Worm (Caenorhabditis elegans) whole organism, young adult: ENCODE measurements around the gene F12F6.1.

ENCODE experiments used
- B0019.2 ChIP-seq: fragments of 200-800 bp; sonication (Bioruptor generic); conservative IDR thresholded peaks from 2 replicates; pipeline ENCODE4 v1.3.6; 2022; ENCODE audit warnings: missing genetic modification reagents, missing genetic modification characterization, missing compliant biosample characterization
- B0035.1 ChIP-seq: sonication (generic microtip); optimal IDR thresholded peaks from 2 replicates; lab custom pipeline; 2016; ENCODE audit warnings: missing genetic modification characterization, mild to moderate bottlenecking, missing compliant biosample characterization, missing genotype, missing genetic modification reagents
- C06A6.2 ChIP-seq: fragments of 200-800 bp; sonication (Bioruptor generic); conservative IDR thresholded peaks from 2 replicates; pipeline ENCODE4 v1.3.6; 2022; ENCODE audit warnings: missing genetic modification characterization, missing compliant biosample characterization
- C17E4.6 ChIP-seq: fragments of 200-800 bp; sonication (Bioruptor generic); IDR thresholded peaks from 2 replicates; pipeline ENCODE4 v1.3.6; 2022; ENCODE audit warnings: missing genetic modification reagents, missing genetic modification characterization, missing compliant biosample characterization
- D2030.7 ChIP-seq: fragments of 200-800 bp; sonication (Bioruptor generic); IDR thresholded peaks from 2 replicates; pipeline ENCODE4 v1.3.6; 2022; ENCODE audit warnings: missing genetic modification reagents, missing genetic modification characterization, missing compliant biosample characterization
- F10E7.11 ChIP-seq: sonication (generic microtip); optimal IDR thresholded peaks from 2 replicates; lab custom pipeline; 2017; ENCODE audit warnings: mild to moderate bottlenecking, missing genetic modification characterization, moderate library complexity, missing compliant biosample characterization
- F22D6.2 ChIP-seq: sonication (generic microtip); optimal IDR thresholded peaks from 2 replicates; lab custom pipeline; 2016; ENCODE audit warnings: mild to moderate bottlenecking, missing genetic modification characterization, missing compliant biosample characterization
- F33H1.4 ChIP-seq: fragments of 200-800 bp; sonication (Bioruptor generic); IDR thresholded peaks from 2 replicates; pipeline ENCODE4 v1.3.6; 2022; ENCODE audit warnings: missing genetic modification reagents, missing genetic modification characterization, missing compliant biosample characterization
- F37B4.10 ChIP-seq: fragments of 200-800 bp; sonication (Bioruptor generic); IDR thresholded peaks from 2 replicates; pipeline ENCODE4 v1.3.6; 2022; ENCODE audit warnings: missing genetic modification characterization, missing compliant biosample characterization
- F52B5.7 ChIP-seq: sonication (generic microtip); optimal IDR thresholded peaks from 2 replicates; lab custom pipeline; 2016; ENCODE audit warnings: mild to moderate bottlenecking, missing genetic modification characterization, missing compliant biosample characterization
- F57C9.4 ChIP-seq: sonication (generic microtip); optimal IDR thresholded peaks from 2 replicates; lab custom pipeline; 2017; ENCODE audit warnings: mild to moderate bottlenecking, missing genetic modification characterization, missing compliant biosample characterization
- Y56A3A.18 ChIP-seq: fragments of 200-800 bp; sonication (Bioruptor generic); IDR thresholded peaks from 2 replicates; pipeline ENCODE4 v1.3.6; 2022; ENCODE audit warnings: missing genetic modification reagents, missing genetic modification characterization, missing compliant biosample characterization
- Y79H2A.3 ChIP-seq: fragments of 200-800 bp; sonication (Bioruptor generic); conservative IDR thresholded peaks from 2 replicates; pipeline ENCODE4 v1.3.6; 2022; ENCODE audit warnings: missing genetic modification reagents, missing genetic modification characterization, missing compliant biosample characterization
- Y95B8A.8 ChIP-seq: fragments of 200-800 bp; sonication (Bioruptor generic); IDR thresholded peaks from 2 replicates; pipeline ENCODE4 v1.3.6; 2022; ENCODE audit warnings: missing genetic modification reagents, missing genetic modification characterization, missing compliant biosample characterization
- ZK185.1 ChIP-seq: sonication (generic microtip); optimal IDR thresholded peaks from 2 replicates; lab custom pipeline; 2016; ENCODE audit warnings: mild to moderate bottlenecking, missing genetic modification characterization, missing compliant biosample characterization; ENCODE audit not compliant: poor library complexity, severe bottlenecking
- aptf-3 ChIP-seq: fragments of 200-800 bp; sonication (Bioruptor generic); IDR thresholded peaks from 2 replicates; pipeline ENCODE4 v1.3.6; 2022; ENCODE audit warnings: missing genetic modification characterization, missing compliant biosample characterization
- athp-1 ChIP-seq: sonication (generic microtip); optimal IDR thresholded peaks from 2 replicates; lab custom pipeline; 2017; ENCODE audit warnings: mild to moderate bottlenecking, missing genetic modification characterization, missing compliant biosample characterization
- attf-5 ChIP-seq: fragments of 200-800 bp; sonication (Bioruptor generic); optimal IDR thresholded peaks from 2 replicates; lab custom pipeline; 2018; ENCODE audit warnings: mild to moderate bottlenecking, missing genetic modification characterization, missing compliant biosample characterization
- attf-6 ChIP-seq: fragments of 200-800 bp; sonication (Bioruptor generic); IDR thresholded peaks from 2 replicates; pipeline ENCODE4 v1.3.6; 2022; ENCODE audit warnings: missing genetic modification reagents, missing genetic modification characterization, missing compliant biosample characterization
- bed-1 ChIP-seq: fragments of 200-800 bp; sonication (Bioruptor generic); IDR thresholded peaks from 2 replicates; pipeline ENCODE4 v1.3.6; 2022; ENCODE audit warnings: missing genetic modification reagents, missing genetic modification characterization, missing compliant biosample characterization
- cebp-1 ChIP-seq, 2 experiments: fragments of 200-800 bp in 1 of 2; sonication (Bioruptor generic) in 1 of 2; sonication (generic microtip) in 1 of 2; IDR thresholded peaks in 1 of 2; optimal IDR thresholded peaks in 1 of 2; 2 replicates each; pipeline versions ENCODE4 v1.3.6 to Lab custom; 2017 to 2022; ENCODE audit warnings: missing compliant biosample characterization in 2 of 2, missing genetic modification characterization in 2 of 2, mild to moderate bottlenecking in 1 of 2, missing genetic modification reagents in 1 of 2, moderate library complexity in 1 of 2
- cebp-2 ChIP-seq: fragments of 200-800 bp; sonication (Bioruptor generic); IDR thresholded peaks from 2 replicates; pipeline ENCODE4 v1.3.6; 2022; ENCODE audit warnings: missing genetic modification characterization, missing compliant biosample characterization
- die-1 ChIP-seq: sonication (generic microtip); optimal IDR thresholded peaks from 2 replicates; lab custom pipeline; 2016; ENCODE audit warnings: missing genotype, mild to moderate bottlenecking, missing genetic modification characterization, missing compliant biosample characterization
- egrh-3 ChIP-seq: fragments of 200-800 bp; sonication (Bioruptor generic); IDR thresholded peaks from 2 replicates; pipeline ENCODE4 v1.3.6; 2022; ENCODE audit warnings: missing genetic modification reagents, missing genetic modification characterization, missing compliant biosample characterization
- ets-4 ChIP-seq: fragments of 200-800 bp; sonication (Bioruptor generic); optimal IDR thresholded peaks from 2 replicates; lab custom pipeline; 2018; ENCODE audit warnings: mild to moderate bottlenecking, missing genetic modification characterization, missing compliant biosample characterization
- fkh-3 ChIP-seq: sonication (generic microtip); optimal IDR thresholded peaks from 2 replicates; lab custom pipeline; 2016; ENCODE audit warnings: mild to moderate bottlenecking, missing genetic modification characterization, missing compliant biosample characterization
- him-1 ChIP-seq: sonication (generic microtip); optimal IDR thresholded peaks from 2 replicates; lab custom pipeline; 2016; ENCODE audit warnings: missing genotype, missing genetic modification reagents, missing genetic modification characterization, missing compliant biosample characterization
- hlh-12 ChIP-seq: sonication (generic microtip); optimal IDR thresholded peaks from 2 replicates; lab custom pipeline; 2016; ENCODE audit warnings: missing genetic modification characterization, missing compliant biosample characterization
- hsf-1 ChIP-seq: fragments of 200-800 bp; sonication (Bioruptor generic); IDR thresholded peaks from 2 replicates; pipeline ENCODE4 v1.3.6; 2022; ENCODE audit warnings: missing genetic modification reagents, missing genetic modification characterization, missing compliant biosample characterization
- let-526 ChIP-seq: fragments of 200-800 bp; sonication (Bioruptor generic); IDR thresholded peaks from 2 replicates; pipeline ENCODE4 v1.3.6; 2022; ENCODE audit warnings: missing genetic modification reagents, missing genetic modification characterization, missing compliant biosample characterization
- lin-40 ChIP-seq: sonication (generic microtip); optimal IDR thresholded peaks from 2 replicates; lab custom pipeline; 2016; ENCODE audit warnings: missing genetic modification characterization, mild to moderate bottlenecking, missing compliant biosample characterization, missing genotype, missing genetic modification reagents
- lir-1 ChIP-seq: fragments of 200-800 bp; sonication (Bioruptor generic); conservative IDR thresholded peaks from 2 replicates; pipeline ENCODE4 v1.3.6; 2022; ENCODE audit warnings: missing genetic modification reagents, missing genetic modification characterization, missing compliant biosample characterization
- lsy-27 ChIP-seq: sonication (generic microtip); optimal IDR thresholded peaks from 2 replicates; lab custom pipeline; 2017; ENCODE audit warnings: missing genetic modification characterization, mild to moderate bottlenecking, missing compliant biosample characterization, antibody characterized with exemption, missing genotype, borderline replicate concordance; ENCODE audit not compliant: insufficient read depth
- mes-4 ChIP-seq: sonication (generic microtip); optimal IDR thresholded peaks from 2 replicates; lab custom pipeline; 2016; ENCODE audit warnings: missing genotype, missing genetic modification characterization, missing compliant biosample characterization
- nfya-1 ChIP-seq: sonication (generic microtip); optimal IDR thresholded peaks from 2 replicates; lab custom pipeline; 2017; ENCODE audit warnings: antibody characterized with exemption, missing compliant biosample characterization, missing genetic modification characterization, borderline replicate concordance; ENCODE audit not compliant: insufficient read depth
- nfya-2 ChIP-seq: fragments of 200-800 bp; sonication (Bioruptor generic); IDR thresholded peaks from 2 replicates; pipeline ENCODE4 v1.3.6; 2022; ENCODE audit warnings: missing genetic modification reagents, missing genetic modification characterization, missing compliant biosample characterization
- nhr-120 ChIP-seq: fragments of 200-800 bp; sonication (Bioruptor generic); IDR thresholded peaks from 2 replicates; pipeline ENCODE4 v1.3.6; 2022; ENCODE audit warnings: missing genetic modification characterization, missing compliant biosample characterization
- nhr-179 ChIP-seq: sonication (generic microtip); optimal IDR thresholded peaks from 2 replicates; lab custom pipeline; 2016; ENCODE audit warnings: mild to moderate bottlenecking, missing genetic modification characterization, missing compliant biosample characterization
- nhr-27 ChIP-seq: fragments of 200-800 bp; sonication (Bioruptor generic); optimal IDR thresholded peaks from 2 replicates; lab custom pipeline; 2018; ENCODE audit warnings: mild to moderate bottlenecking, missing genetic modification characterization, moderate library complexity, missing compliant biosample characterization
- pha-4 ChIP-seq: fragments of 150-350 bp; sonication (generic microtip); optimal IDR thresholded peaks from 2 replicates; lab custom pipeline; 2014; ENCODE audit warnings: missing biosample characterization, missing genetic modification reagents, missing genetic modification characterization
- repo-1 ChIP-seq: sonication (generic microtip); optimal IDR thresholded peaks from 2 replicates; lab custom pipeline; 2017; ENCODE audit warnings: mild to moderate bottlenecking, missing genetic modification characterization, missing compliant biosample characterization
- snpc-1.3 ChIP-seq: sonication (generic microtip); optimal IDR thresholded peaks from 2 replicates; lab custom pipeline; 2017; ENCODE audit warnings: missing genetic modification characterization, mild to moderate bottlenecking, missing compliant biosample characterization, antibody characterized with exemption, moderate library complexity, missing genotype, missing genetic modification reagents; ENCODE audit not compliant: insufficient read depth
- sptf-2 ChIP-seq: fragments of 200-800 bp; sonication (Bioruptor generic); optimal IDR thresholded peaks from 2 replicates; lab custom pipeline; 2018; ENCODE audit warnings: mild to moderate bottlenecking, missing genetic modification characterization, missing compliant biosample characterization
- tlf-1 ChIP-seq: fragments of 200-800 bp; sonication (Bioruptor generic); optimal IDR thresholded peaks from 2 replicates; lab custom pipeline; 2018; ENCODE audit warnings: mild to moderate bottlenecking, missing genetic modification characterization, missing compliant biosample characterization
- xnd-1 ChIP-seq: sonication (generic microtip); optimal IDR thresholded peaks from 2 replicates; lab custom pipeline; 2016; ENCODE audit warnings: missing genotype, missing genetic modification reagents, missing genetic modification characterization, missing compliant biosample characterization
- zfh-2 ChIP-seq: fragments of 200-800 bp; sonication (Bioruptor generic); conservative IDR thresholded peaks from 2 replicates; pipeline ENCODE4 v1.3.6; 2022; ENCODE audit warnings: missing genetic modification reagents, missing genetic modification characterization, missing compliant biosample characterization
- ztf-18 ChIP-seq: sonication (generic microtip); optimal IDR thresholded peaks from 2 replicates; lab custom pipeline; 2016; ENCODE audit warnings: missing genotype, mild to moderate bottlenecking, missing genetic modification characterization, missing compliant biosample characterization
- ztf-28 ChIP-seq: fragments of 200-800 bp; sonication (Bioruptor generic); IDR thresholded peaks from 2 replicates; pipeline ENCODE4 v1.3.6; 2022; ENCODE audit warnings: missing genetic modification reagents, missing genetic modification characterization, missing compliant biosample characterization

The F12F6.1 gene

DNA sequence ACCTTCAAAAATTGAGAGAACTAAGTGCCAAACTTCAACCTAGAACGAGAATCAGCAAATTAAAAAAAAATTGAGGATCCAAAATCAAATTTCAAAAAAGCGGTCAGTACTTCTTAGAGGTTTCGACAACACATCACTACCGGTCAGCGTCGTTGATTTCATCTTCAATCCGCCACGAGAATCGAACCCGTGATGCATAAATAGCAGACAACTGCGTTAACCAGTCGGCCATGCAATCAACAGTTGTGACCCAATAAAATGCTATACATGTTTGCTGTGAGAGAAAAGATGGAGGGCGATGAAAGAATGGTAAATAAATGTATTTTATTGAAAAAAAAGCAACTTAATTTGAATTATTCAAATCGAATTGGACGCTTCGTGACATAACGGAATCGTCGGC lies 34.1 kb upstream of the F12F6.1 start (continued):
- TF ChIP-seq cebp-1 (GFP tag; IDR thresholded peaks at IDR 0.05; lab: Robert Waterston, UW), result no peak
- no peak for TF ChIP-seq cebp-1 (tag; optimal IDR thresholded peaks at IDR 0.05; lab: Kevin White, UChicago)
- no peak for TF ChIP-seq C06A6.2 (GFP tag; lab: Robert Waterston, UW)
- TF ChIP-seq B0035.1 (tag; lab: Kevin White, UChicago), result no peak
- TF ChIP-seq fkh-3 (tag; lab: Kevin White, UChicago), result no peak
- no peak for TF ChIP-seq tlf-1 (GFP tag; lab: Kevin White, UChicago)
- 0 out of 2 replicates have a peak, but pooled peaks have one; percentile 71 for TF ChIP-seq cebp-2 (GFP tag; lab: Robert Waterston, UW)
- TF ChIP-seq xnd-1 (tag; lab: Kevin White, UChicago), result no peak
- no peak; the same call in 1 of the 2 replicates for TF ChIP-seq egrh-3
- no peak; the same call in 1 of the 2 replicates for TF ChIP-seq ztf-28 (GFP tag; lab: Robert Waterston, UW)
- TF ChIP-seq snpc-1.3, result peak; percentile 87
- peak; percentile 96 for TF ChIP-seq him-1 (tag; lab: Kevin White, UChicago)
- peak; percentile 86 for TF ChIP-seq die-1 (tag; lab: Kevin White, UChicago)
- TF ChIP-seq attf-5 (GFP tag; lab: Kevin White, UChicago), result no peak
- TF ChIP-seq nfya-2, result no peak
- TF ChIP-seq C17E4.6 (GFP tag; lab: Robert Waterston, UW), result no peak
- TF ChIP-seq F37B4.10 (GFP tag; lab: Robert Waterston, UW), result 0 out of 2 replicates have a peak, but pooled peaks have one; percentile 60
- no peak for TF ChIP-seq repo-1 (tag; lab: Kevin White, UChicago)
- TF ChIP-seq mes-4 (tag; lab: Kevin White, UChicago), result peak; percentile 65
- no peak for TF ChIP-seq pha-4 (tag; lab: Kevin White, UChicago)
- TF ChIP-seq let-526 (GFP tag; lab: Robert Waterston, UW), result no peak
- TF ChIP-seq athp-1 (tag; lab: Kevin White, UChicago), result no peak
- TF ChIP-seq hlh-12 (tag; lab: Kevin White, UChicago), result peak; percentile 31
- TF ChIP-seq sptf-2 (GFP tag; lab: Kevin White, UChicago), result no peak
- peak; percentile 72 for TF ChIP-seq D2030.7
- no peak for TF ChIP-seq F10E7.11 (tag; lab: Kevin White, UChicago)
- TF ChIP-seq F57C9.4 (tag; lab: Kevin White, UChicago), result no peak
- TF ChIP-seq aptf-3, result 0 out of 2 replicates have a peak, but pooled peaks have one; percentile 59
- no peak for TF ChIP-seq Y95B8A.8
- no peak for TF ChIP-seq ets-4 (GFP tag; lab: Kevin White, UChicago)
- TF ChIP-seq lir-1, result no peak
- peak; percentile 17 for TF ChIP-seq nhr-179 (tag; lab: Kevin White, UChicago)
- peak; percentile 67 for TF ChIP-seq ztf-18 (tag; lab: Kevin White, UChicago)
- TF ChIP-seq attf-6 (GFP tag; lab: Robert Waterston, UW), result no peak
- peak; percentile 46 for TF ChIP-seq F22D6.2
- no peak for TF ChIP-seq nfya-1 (tag; lab: Kevin White, UChicago)
- no peak for TF ChIP-seq lin-40
- TF ChIP-seq ZK185.1, result peak; percentile 86
- no peak for TF ChIP-seq lsy-27 (tag; lab: Kevin White, UChicago)
- TF ChIP-seq F52B5.7 (tag; lab: Kevin White, UChicago), result no peak
- TF ChIP-seq zfh-2 (GFP tag; lab: Robert Waterston, UW), result no peak
- no peak for TF ChIP-seq bed-1 (GFP tag; lab: Robert Waterston, UW)
- TF ChIP-seq nhr-120 (GFP tag; lab: Robert Waterston, UW), result no peak
- TF ChIP-seq hsf-1 (GFP tag; lab: Robert Waterston, UW), result no peak
- no peak for TF ChIP-seq nhr-27 (tag; lab: Kevin White, UChicago)
- TF ChIP-seq Y56A3A.18 (GFP tag; lab: Robert Waterston, UW), result no peak; the same call in 1 of the 2 replicates
- TF ChIP-seq Y79H2A.3, result no peak
- no peak; the same call in 1 of the 2 replicates for TF ChIP-seq B0019.2 (GFP tag; lab: Robert Waterston, UW)
- peak; percentile 58 for TF ChIP-seq F33H1.4 (GFP tag; lab: Robert Waterston, UW)
